Worm (Caenorhabditis elegans) whole organism, L1 larva: ENCODE measurements around the gene gfrp-1.

Experiments
- C04F5.9 ChIP-seq: sonication (generic microtip); optimal IDR thresholded peaks from 2 replicates; lab custom pipeline; 2016; ENCODE audit warnings: missing genetic modification characterization, missing compliant biosample characterization
- C34B4.2 ChIP-seq: sonication (generic microtip); optimal IDR thresholded peaks from 2 replicates; lab custom pipeline; 2017; ENCODE audit warnings: mild to moderate bottlenecking, missing genetic modification characterization, missing compliant biosample characterization
- F16B12.6 ChIP-seq: fragments of 150-350 bp; optimal IDR thresholded peaks from 2 replicates; lab custom pipeline; 2014; ENCODE audit warnings: missing biosample characterization, missing genetic modification characterization
- Y116A8C.19 ChIP-seq: sonication (generic microtip); optimal IDR thresholded peaks from 2 replicates; lab custom pipeline; 2016; ENCODE audit warnings: missing compliant biosample characterization, missing genetic modification characterization, borderline replicate concordance
- alr-1 ChIP-seq: fragments of 200-800 bp; sonication (Bioruptor generic); optimal IDR thresholded peaks from 2 replicates; lab custom pipeline; 2018; ENCODE audit warnings: borderline replicate concordance, mild to moderate bottlenecking, missing genetic modification characterization, missing compliant biosample characterization
- aly-2 ChIP-seq: fragments of 150-350 bp; optimal IDR thresholded peaks from 2 replicates; lab custom pipeline; 2014; ENCODE audit warnings: missing biosample characterization, missing genetic modification characterization
- blmp-1 ChIP-seq: fragments of 150-350 bp; optimal IDR thresholded peaks from 2 replicates; lab custom pipeline; 2014; ENCODE audit warnings: missing biosample characterization, missing genetic modification characterization
- ceh-82 ChIP-seq, 3 experiments: fragments of 150-350 bp in 1 of 3; sonication (generic microtip) in 2 of 3; optimal IDR thresholded peaks; 2 replicates each; lab custom pipeline; 2014 to 2017; ENCODE audit warnings: missing biosample characterization in 3 of 3, missing genetic modification characterization in 3 of 3
- dpl-1 ChIP-seq, 3 experiments: fragments of 150-350 bp in 2 of 3; sonication (generic microtip) in 1 of 3; optimal IDR thresholded peaks; 2 replicates each; lab custom pipeline; 2014 to 2017; ENCODE audit warnings: missing biosample characterization in 3 of 3, missing genetic modification characterization in 3 of 3, missing genetic modification reagents in 3 of 3
- efl-1 ChIP-seq, 4 experiments: fragments of 150-350 bp; optimal IDR thresholded peaks in 3 of 4; peaks in 1 of 4; 1 replicate in 1 of 4; 2 replicates in 3 of 4; lab custom pipeline; 2014; ENCODE audit warnings: missing biosample characterization in 2 of 4, missing genetic modification characterization in 2 of 4, missing genetic modification reagents in 2 of 4
- egl-13 ChIP-seq: sonication (generic microtip); optimal IDR thresholded peaks from 2 replicates; lab custom pipeline; 2016; ENCODE audit warnings: missing genotype, missing genetic modification reagents, missing genetic modification characterization, missing compliant biosample characterization
- elt-2 ChIP-seq: sonication (generic microtip); optimal IDR thresholded peaks from 2 replicates; lab custom pipeline; 2016; ENCODE audit warnings: missing genetic modification characterization, mild to moderate bottlenecking, inconsistent platforms, missing compliant biosample characterization, missing genetic modification reagents
- elt-3 ChIP-seq, 6 experiments: fragments of 150-350 bp in 1 of 6; sonication (generic microtip); optimal IDR thresholded peaks; 2 replicates each; lab custom pipeline; 2017 to 2018; ENCODE audit warnings: missing biosample characterization in 6 of 6, missing genetic modification characterization in 6 of 6, inconsistent platforms in 1 of 6
- ets-5 ChIP-seq: fragments of 200-800 bp; sonication (Bioruptor generic); IDR thresholded peaks from 2 replicates; pipeline ENCODE4 v1.3.6; 2022; ENCODE audit warnings: missing genetic modification characterization, missing compliant biosample characterization
- fkh-4 ChIP-seq: sonication (generic microtip); optimal IDR thresholded peaks from 2 replicates; lab custom pipeline; 2016; ENCODE audit warnings: missing compliant biosample characterization, missing genetic modification characterization, borderline replicate concordance
- hlh-17 ChIP-seq: fragments of 200-800 bp; sonication (Bioruptor generic); optimal IDR thresholded peaks from 2 replicates; lab custom pipeline; 2018; ENCODE audit warnings: missing genetic modification characterization, mild to moderate bottlenecking, missing compliant biosample characterization, moderate library complexity, borderline replicate concordance
- jun-1 ChIP-seq: fragments of 150-350 bp; optimal IDR thresholded peaks from 2 replicates; lab custom pipeline; 2014; ENCODE audit warnings: missing biosample characterization, missing genetic modification reagents, missing genetic modification characterization
- lin-13 ChIP-seq: fragments of 150-350 bp; optimal IDR thresholded peaks from 2 replicates; lab custom pipeline; 2014; ENCODE audit warnings: missing biosample characterization, missing genetic modification reagents, missing genetic modification characterization
- lin-35 ChIP-seq, 2 experiments: fragments of 150-350 bp; optimal IDR thresholded peaks; 2 replicates each; lab custom pipeline; 2014; ENCODE audit warnings: missing biosample characterization in 2 of 2, missing genetic modification characterization in 2 of 2, missing genetic modification reagents in 2 of 2
- lir-3 ChIP-seq: sonication (generic microtip); optimal IDR thresholded peaks from 2 replicates; lab custom pipeline; 2016; ENCODE audit warnings: mild to moderate bottlenecking, missing genetic modification characterization, moderate library complexity, missing compliant biosample characterization; ENCODE audit not compliant: poor library complexity
- lsy-2 ChIP-seq, 2 experiments: fragments of 150-350 bp; optimal IDR thresholded peaks; 2 replicates each; lab custom pipeline; 2014; ENCODE audit warnings: missing biosample characterization in 2 of 2, missing genetic modification characterization in 2 of 2
- mdl-1 ChIP-seq, 2 experiments: fragments of 150-350 bp; optimal IDR thresholded peaks; 2 replicates each; lab custom pipeline; 2014 to 2017; ENCODE audit warnings: missing biosample characterization in 2 of 2, missing genetic modification characterization in 2 of 2, inconsistent platforms in 1 of 2
- mep-1 ChIP-seq: fragments of 150-350 bp; optimal IDR thresholded peaks from 2 replicates; lab custom pipeline; 2014; ENCODE audit warnings: missing biosample characterization, missing genetic modification characterization
- nhr-20 ChIP-seq: sonication (generic microtip); optimal IDR thresholded peaks from 2 replicates; lab custom pipeline; 2016; ENCODE audit warnings: mild to moderate bottlenecking, missing genetic modification characterization, missing compliant biosample characterization
- nhr-237 ChIP-seq: fragments of 150-350 bp; optimal IDR thresholded peaks from 2 replicates; lab custom pipeline; 2014; ENCODE audit warnings: missing biosample characterization, missing genetic modification characterization
- nhr-28 ChIP-seq: fragments of 150-350 bp; optimal IDR thresholded peaks from 2 replicates; lab custom pipeline; 2014; ENCODE audit warnings: missing biosample characterization, missing genetic modification characterization
- nhr-71 ChIP-seq: sonication (generic microtip); optimal IDR thresholded peaks from 2 replicates; lab custom pipeline; 2016; ENCODE audit warnings: mild to moderate bottlenecking, missing genetic modification characterization, moderate library complexity, missing compliant biosample characterization
- nhr-76 ChIP-seq: sonication (generic microtip); optimal IDR thresholded peaks from 2 replicates; lab custom pipeline; 2017; ENCODE audit warnings: missing biosample characterization, missing genetic modification characterization
- nhr-77 ChIP-seq: fragments of 150-350 bp; optimal IDR thresholded peaks from 2 replicates; lab custom pipeline; 2014; ENCODE audit warnings: missing biosample characterization, missing genetic modification characterization
- nhr-85 ChIP-seq: sonication (generic microtip); peaks from one replicate; lab custom pipeline; 2016; ENCODE audit warnings: missing genetic modification characterization, inconsistent platforms, missing compliant biosample characterization
- nhr-90 ChIP-seq: sonication (generic microtip); optimal IDR thresholded peaks from 2 replicates; lab custom pipeline; 2016; ENCODE audit warnings: mild to moderate bottlenecking, missing genetic modification characterization, missing compliant biosample characterization; ENCODE audit not compliant: poor library complexity
- pag-3 ChIP-seq: sonication (generic microtip); optimal IDR thresholded peaks from 2 replicates; lab custom pipeline; 2017; ENCODE audit warnings: missing genetic modification characterization, mild to moderate bottlenecking, missing compliant biosample characterization, antibody characterized with exemption, borderline replicate concordance; ENCODE audit not compliant: insufficient read depth
- pqm-1 ChIP-seq: sonication (generic microtip); optimal IDR thresholded peaks from 3 replicates; lab custom pipeline; 2017; ENCODE audit warnings: missing biosample characterization, missing genetic modification characterization
- rnt-1 ChIP-seq: sonication (generic microtip); optimal IDR thresholded peaks from 2 replicates; lab custom pipeline; 2016; ENCODE audit warnings: mild to moderate bottlenecking, missing genetic modification characterization, moderate library complexity, missing compliant biosample characterization
- skn-1 ChIP-seq: fragments of 150-350 bp; optimal IDR thresholded peaks from 2 replicates; lab custom pipeline; 2014; ENCODE audit warnings: missing biosample characterization, missing genetic modification characterization
- snu-23 ChIP-seq: sonication (generic microtip); optimal IDR thresholded peaks from 2 replicates; lab custom pipeline; 2016; ENCODE audit warnings: missing genetic modification characterization, missing compliant biosample characterization
- sptf-1 ChIP-seq: fragments of 150-350 bp; optimal IDR thresholded peaks from 2 replicates; lab custom pipeline; 2014; ENCODE audit warnings: missing biosample characterization, missing genetic modification characterization
- swsn-7 ChIP-seq: sonication (generic microtip); optimal IDR thresholded peaks from 2 replicates; lab custom pipeline; 2016; ENCODE audit warnings: missing genetic modification characterization, missing compliant biosample characterization
- tbx-2 ChIP-seq: sonication (generic microtip); optimal IDR thresholded peaks from 2 replicates; lab custom pipeline; 2016; ENCODE audit warnings: missing genetic modification characterization, missing compliant biosample characterization
- tlp-1 ChIP-seq: fragments of 150-350 bp; optimal IDR thresholded peaks from 2 replicates; lab custom pipeline; 2014; ENCODE audit warnings: missing biosample characterization, missing genetic modification characterization
- unc-130 ChIP-seq: fragments of 150-350 bp; optimal IDR thresholded peaks from 2 replicates; lab custom pipeline; 2017; ENCODE audit warnings: missing biosample characterization, missing genetic modification characterization, inconsistent platforms
- unc-86 ChIP-seq: sonication (generic microtip); optimal IDR thresholded peaks from 2 replicates; lab custom pipeline; 2016; ENCODE audit warnings: missing genetic modification characterization, missing compliant biosample characterization
- vab-15 ChIP-seq: sonication (generic microtip); optimal IDR thresholded peaks from 2 replicates; lab custom pipeline; 2017; ENCODE audit warnings: missing genotype, mild to moderate bottlenecking, missing genetic modification characterization, missing compliant biosample characterization
- ztf-4 ChIP-seq: fragments of 150-350 bp; optimal IDR thresholded peaks from 2 replicates; lab custom pipeline; 2014; ENCODE audit warnings: missing biosample characterization, missing genetic modification characterization

The gfrp-1 gene

ce11 chrIV:204998-205397, 1.6 kb downstream of the gfrp-1 start, which contains the start of gene coa-1:
Gene coa-1 (plus strand): TSS chrIV:205298.
- no peak for TF ChIP-seq nhr-85 (tag; lab: Kevin White, UChicago)
- no peak for TF ChIP-seq ets-5
- no peak for TF ChIP-seq alr-1 (tag; lab: Kevin White, UChicago)
- TF ChIP-seq rnt-1 (tag; lab: Kevin White, UChicago): no peak
- no peak for TF ChIP-seq Y116A8C.19 (tag; lab: Kevin White, UChicago)
- no peak for TF ChIP-seq elt-3 (tag; optimal IDR thresholded peaks at IDR 0.05; lab: Kevin White, UChicago)
- no peak for TF ChIP-seq unc-130 (tag; lab: Kevin White, UChicago)
- TF ChIP-seq lsy-2 (tag; optimal IDR thresholded peaks at IDR 0.05; lab: Kevin White, UChicago): no peak
- TF ChIP-seq sptf-1 (tag; lab: Kevin White, UChicago): no peak
- no peak for TF ChIP-seq lin-35 (GFP tag; optimal IDR thresholded peaks at IDR 0.05; lab: Kevin White, UChicago)
- no peak for TF ChIP-seq aly-2 (tag; lab: Kevin White, UChicago)
- no peak for TF ChIP-seq blmp-1 (tag; lab: Kevin White, UChicago)
- TF ChIP-seq nhr-28 (tag; lab: Kevin White, UChicago): no peak
- no peak for TF ChIP-seq C34B4.2
- no peak for TF ChIP-seq mep-1
- TF ChIP-seq nhr-77 (tag; lab: Kevin White, UChicago): no peak
- TF ChIP-seq F16B12.6 (tag; lab: Kevin White, UChicago): no peak
- TF ChIP-seq snu-23 (GFP tag; lab: Kevin White, UChicago): no peak

ce11 chrIV:207885-208284, 4.5 kb downstream of the gfrp-1 start, which contains the start of gene Y38C1AA.1:
Gene Y38C1AA.1 (plus strand): TSS chrIV:208185.
- TF ChIP-seq rnt-1 (tag; lab: Kevin White, UChicago) (no peak), ztf-4 (tag; lab: Kevin White, UChicago) (no peak), lir-3 (no peak), C04F5.9 (tag; lab: Kevin White, UChicago) (no peak), tlp-1 (tag; lab: Kevin White, UChicago) (no peak), ets-5 (no peak)

ce11 chrIV:210591-210990, 7.2 kb downstream of the gfrp-1 start:
- TF ChIP-seq lin-13 (GFP tag; lab: Kevin White, UChicago) (peak; percentile 11), mep-1 (peak; percentile 35), nhr-28 (tag; lab: Kevin White, UChicago) (no peak), efl-1 (optimal IDR thresholded peaks at IDR 0.05; lab: Kevin White, UChicago) (peak; percentile 50 to 53), efl-1 (GFP tag; optimal IDR thresholded peaks at IDR 0.05 in 1 of 2; lab: Kevin White, UChicago) (peak; percentile 32 to 94), skn-1 (tag; lab: Kevin White, UChicago) (peak; percentile 61), nhr-90 (tag; lab: Kevin White, UChicago) (peak; percentile 75), nhr-237 (no peak), vab-15 (tag; lab: Kevin White, UChicago) (no peak), jun-1 (tag; lab: Kevin White, UChicago) (peak; percentile 31), nhr-85 (tag; lab: Kevin White, UChicago) (peak; percentile 84), unc-86 (tag; lab: Kevin White, UChicago) (peak; percentile 9), fkh-4 (no peak), egl-13 (tag; lab: Kevin White, UChicago) (no peak), lsy-2 (tag; optimal IDR thresholded peaks at IDR 0.05; lab: Kevin White, UChicago) (peak; percentile 35 to 38), elt-3 (tag; optimal IDR thresholded peaks at IDR 0.05; lab: Kevin White, UChicago) (peak in 2 of 6 experiments; percentile 22 to 50), nhr-71 (tag; lab: Kevin White, UChicago) (peak; percentile 64), pqm-1 (tag; lab: Kevin White, UChicago) (no peak), swsn-7 (tag; lab: Kevin White, UChicago) (peak; percentile 49), nhr-76 (tag; lab: Kevin White, UChicago) (no peak), nhr-20 (tag; lab: Kevin White, UChicago) (peak; percentile 50), ceh-82 (tag; optimal IDR thresholded peaks at IDR 0.05; lab: Kevin White, UChicago) (peak in 2 of 3 experiments; percentile 10 to 27), hlh-17 (GFP tag; lab: Kevin White, UChicago) (no peak), elt-2 (tag; lab: Kevin White, UChicago) (peak; percentile 79), mdl-1 (tag; optimal IDR thresholded peaks at IDR 0.05; lab: Kevin White, UChicago) (peak in 1 of 2 experiments; percentile 10), aly-2 (tag; lab: Kevin White, UChicago) (no peak), snu-23 (GFP tag; lab: Kevin White, UChicago) (peak; percentile 57), lin-35 (GFP tag; optimal IDR thresholded peaks at IDR 0.05; lab: Kevin White, UChicago) (peak in 1 of 2 experiments; percentile 66), dpl-1 (GFP tag; optimal IDR thresholded peaks at IDR 0.05; lab: Kevin White, UChicago) (peak; percentile 10 to 25 (median 23)), pag-3 (no peak), tbx-2 (tag; lab: Kevin White, UChicago) (peak; percentile 41), blmp-1 (tag; lab: Kevin White, UChicago) (peak; percentile 14)
